Worm (Caenorhabditis elegans) whole organism, L1 larva: Measurements from ENCODE around the gene ubh-4.

ENCODE experiments used
- C16A3.4 ChIP-seq: fragments of 150-350 bp; optimal IDR thresholded peaks from 2 replicates; lab custom pipeline; 2014; ENCODE audit warnings: missing biosample characterization, missing genetic modification characterization
- F16B12.6 ChIP-seq: fragments of 150-350 bp; optimal IDR thresholded peaks from 2 replicates; lab custom pipeline; 2014; ENCODE audit warnings: missing biosample characterization, missing genetic modification characterization
- alr-1 ChIP-seq: fragments of 200-800 bp; sonication (Bioruptor generic); optimal IDR thresholded peaks from 2 replicates; lab custom pipeline; 2018; ENCODE audit warnings: borderline replicate concordance, mild to moderate bottlenecking, missing genetic modification characterization, missing compliant biosample characterization
- aly-2 ChIP-seq: fragments of 150-350 bp; optimal IDR thresholded peaks from 2 replicates; lab custom pipeline; 2014; ENCODE audit warnings: missing biosample characterization, missing genetic modification characterization
- blmp-1 ChIP-seq: fragments of 150-350 bp; optimal IDR thresholded peaks from 2 replicates; lab custom pipeline; 2014; ENCODE audit warnings: missing biosample characterization, missing genetic modification characterization
- ceh-63 ChIP-seq: fragments of 200-800 bp; sonication (Bioruptor generic); optimal IDR thresholded peaks from 2 replicates; lab custom pipeline; 2018; ENCODE audit warnings: mild to moderate bottlenecking, missing genetic modification characterization, missing compliant biosample characterization
- ceh-8 ChIP-seq: fragments of 200-800 bp; sonication (Bioruptor generic); optimal IDR thresholded peaks from 2 replicates; lab custom pipeline; 2018; ENCODE audit warnings: mild to moderate bottlenecking, missing genetic modification characterization, moderate library complexity, missing compliant biosample characterization
- ceh-82 ChIP-seq, 3 experiments: fragments of 150-350 bp in 1 of 3; sonication (generic microtip) in 2 of 3; optimal IDR thresholded peaks; 2 replicates each; lab custom pipeline; 2014 to 2017; ENCODE audit warnings: missing biosample characterization in 3 of 3, missing genetic modification characterization in 3 of 3
- efl-1 ChIP-seq, 4 experiments: fragments of 150-350 bp; optimal IDR thresholded peaks in 3 of 4; peaks in 1 of 4; 1 replicate in 1 of 4; 2 replicates in 3 of 4; lab custom pipeline; 2014; ENCODE audit warnings: missing biosample characterization in 2 of 4, missing genetic modification characterization in 2 of 4, missing genetic modification reagents in 2 of 4
- egl-13 ChIP-seq: sonication (generic microtip); optimal IDR thresholded peaks from 2 replicates; lab custom pipeline; 2016; ENCODE audit warnings: missing genotype, missing genetic modification reagents, missing genetic modification characterization, missing compliant biosample characterization
- egl-27 ChIP-seq, 2 experiments: fragments of 150-350 bp in 1 of 2; sonication (generic microtip); optimal IDR thresholded peaks; 3 replicates each; lab custom pipeline; 2017 to 2018; ENCODE audit warnings: missing biosample characterization in 2 of 2, missing genetic modification characterization in 2 of 2, missing genetic modification reagents in 2 of 2
- elt-2 ChIP-seq: sonication (generic microtip); optimal IDR thresholded peaks from 2 replicates; lab custom pipeline; 2016; ENCODE audit warnings: missing genetic modification characterization, mild to moderate bottlenecking, inconsistent platforms, missing compliant biosample characterization, missing genetic modification reagents
- elt-3 ChIP-seq, 6 experiments: fragments of 150-350 bp in 1 of 6; sonication (generic microtip); optimal IDR thresholded peaks; 2 replicates each; lab custom pipeline; 2017 to 2018; ENCODE audit warnings: missing biosample characterization in 6 of 6, missing genetic modification characterization in 6 of 6, inconsistent platforms in 1 of 6
- fkh-4 ChIP-seq: sonication (generic microtip); optimal IDR thresholded peaks from 2 replicates; lab custom pipeline; 2016; ENCODE audit warnings: missing compliant biosample characterization, missing genetic modification characterization, borderline replicate concordance
- fos-1 ChIP-seq: fragments of 150-350 bp; optimal IDR thresholded peaks from 2 replicates; lab custom pipeline; 2014; ENCODE audit warnings: missing biosample characterization, missing genetic modification characterization
- grh-1 ChIP-seq: fragments of 200-800 bp; sonication (Bioruptor generic); IDR thresholded peaks from 2 replicates; pipeline ENCODE4 v1.3.6; 2022; ENCODE audit warnings: missing genetic modification reagents, missing genetic modification characterization, missing compliant biosample characterization
- hpl-2 ChIP-seq: fragments of 150-350 bp; optimal IDR thresholded peaks from 2 replicates; lab custom pipeline; 2014; ENCODE audit warnings: missing biosample characterization, missing genetic modification reagents, missing genetic modification characterization
- irx-1 ChIP-seq: sonication (generic microtip); optimal IDR thresholded peaks from 2 replicates; lab custom pipeline; 2016; ENCODE audit warnings: missing genetic modification characterization, missing compliant biosample characterization
- jun-1 ChIP-seq: fragments of 150-350 bp; optimal IDR thresholded peaks from 2 replicates; lab custom pipeline; 2014; ENCODE audit warnings: missing biosample characterization, missing genetic modification reagents, missing genetic modification characterization
- lin-14 ChIP-seq: fragments of 200-800 bp; sonication (Bioruptor generic); optimal IDR thresholded peaks from 2 replicates; lab custom pipeline; 2018; ENCODE audit warnings: mild to moderate bottlenecking, missing genetic modification characterization, moderate library complexity, missing compliant biosample characterization
- lin-35 ChIP-seq, 2 experiments: fragments of 150-350 bp; optimal IDR thresholded peaks; 2 replicates each; lab custom pipeline; 2014; ENCODE audit warnings: missing biosample characterization in 2 of 2, missing genetic modification characterization in 2 of 2, missing genetic modification reagents in 2 of 2
- lin-39 ChIP-seq: fragments of 150-350 bp; optimal IDR thresholded peaks from 2 replicates; lab custom pipeline; 2014; ENCODE audit warnings: missing biosample characterization, missing genetic modification reagents, missing genetic modification characterization
- lsy-2 ChIP-seq, 2 experiments: fragments of 150-350 bp; optimal IDR thresholded peaks; 2 replicates each; lab custom pipeline; 2014; ENCODE audit warnings: missing biosample characterization in 2 of 2, missing genetic modification characterization in 2 of 2
- mdl-1 ChIP-seq, 2 experiments: fragments of 150-350 bp; optimal IDR thresholded peaks; 2 replicates each; lab custom pipeline; 2014 to 2017; ENCODE audit warnings: missing biosample characterization in 2 of 2, missing genetic modification characterization in 2 of 2, inconsistent platforms in 1 of 2
- mep-1 ChIP-seq: fragments of 150-350 bp; optimal IDR thresholded peaks from 2 replicates; lab custom pipeline; 2014; ENCODE audit warnings: missing biosample characterization, missing genetic modification characterization
- nhr-19 ChIP-seq: fragments of 200-800 bp; sonication (Bioruptor generic); conservative IDR thresholded peaks from 2 replicates; pipeline ENCODE4 v1.3.6; 2022; ENCODE audit warnings: missing genetic modification characterization, missing compliant biosample characterization
- nhr-20 ChIP-seq: sonication (generic microtip); optimal IDR thresholded peaks from 2 replicates; lab custom pipeline; 2016; ENCODE audit warnings: mild to moderate bottlenecking, missing genetic modification characterization, missing compliant biosample characterization
- nhr-237 ChIP-seq: fragments of 150-350 bp; optimal IDR thresholded peaks from 2 replicates; lab custom pipeline; 2014; ENCODE audit warnings: missing biosample characterization, missing genetic modification characterization
- nhr-28 ChIP-seq: fragments of 150-350 bp; optimal IDR thresholded peaks from 2 replicates; lab custom pipeline; 2014; ENCODE audit warnings: missing biosample characterization, missing genetic modification characterization
- nhr-47 ChIP-seq: sonication (generic microtip); optimal IDR thresholded peaks from 2 replicates; lab custom pipeline; 2016; ENCODE audit warnings: mild to moderate bottlenecking, missing genetic modification characterization, moderate library complexity, missing compliant biosample characterization
- nhr-71 ChIP-seq: sonication (generic microtip); optimal IDR thresholded peaks from 2 replicates; lab custom pipeline; 2016; ENCODE audit warnings: mild to moderate bottlenecking, missing genetic modification characterization, moderate library complexity, missing compliant biosample characterization
- nhr-76 ChIP-seq: sonication (generic microtip); optimal IDR thresholded peaks from 2 replicates; lab custom pipeline; 2017; ENCODE audit warnings: missing biosample characterization, missing genetic modification characterization
- nhr-77 ChIP-seq: fragments of 150-350 bp; optimal IDR thresholded peaks from 2 replicates; lab custom pipeline; 2014; ENCODE audit warnings: missing biosample characterization, missing genetic modification characterization
- nhr-85 ChIP-seq: sonication (generic microtip); peaks from one replicate; lab custom pipeline; 2016; ENCODE audit warnings: missing genetic modification characterization, inconsistent platforms, missing compliant biosample characterization
- nhr-90 ChIP-seq: sonication (generic microtip); optimal IDR thresholded peaks from 2 replicates; lab custom pipeline; 2016; ENCODE audit warnings: mild to moderate bottlenecking, missing genetic modification characterization, missing compliant biosample characterization; ENCODE audit not compliant: poor library complexity
- skn-1 ChIP-seq: fragments of 150-350 bp; optimal IDR thresholded peaks from 2 replicates; lab custom pipeline; 2014; ENCODE audit warnings: missing biosample characterization, missing genetic modification characterization
- snpc-4 ChIP-seq: fragments of 150-350 bp; optimal IDR thresholded peaks from 2 replicates; lab custom pipeline; 2014; ENCODE audit warnings: missing biosample characterization, missing genetic modification characterization
- sptf-1 ChIP-seq: fragments of 150-350 bp; optimal IDR thresholded peaks from 2 replicates; lab custom pipeline; 2014; ENCODE audit warnings: missing biosample characterization, missing genetic modification characterization
- sup-37 ChIP-seq: fragments of 200-800 bp; sonication (Bioruptor generic); optimal IDR thresholded peaks from 2 replicates; lab custom pipeline; 2018; ENCODE audit warnings: mild to moderate bottlenecking, missing genetic modification characterization, missing compliant biosample characterization
- swsn-7 ChIP-seq: sonication (generic microtip); optimal IDR thresholded peaks from 2 replicates; lab custom pipeline; 2016; ENCODE audit warnings: missing genetic modification characterization, missing compliant biosample characterization
- tbx-2 ChIP-seq: sonication (generic microtip); optimal IDR thresholded peaks from 2 replicates; lab custom pipeline; 2016; ENCODE audit warnings: missing genetic modification characterization, missing compliant biosample characterization
- unc-130 ChIP-seq: fragments of 150-350 bp; optimal IDR thresholded peaks from 2 replicates; lab custom pipeline; 2017; ENCODE audit warnings: missing biosample characterization, missing genetic modification characterization, inconsistent platforms
- unc-30 ChIP-seq: sonication (generic microtip); optimal IDR thresholded peaks from 2 replicates; lab custom pipeline; 2017; ENCODE audit warnings: missing biosample characterization, missing genetic modification characterization
- vab-15 ChIP-seq: sonication (generic microtip); optimal IDR thresholded peaks from 2 replicates; lab custom pipeline; 2017; ENCODE audit warnings: missing genotype, mild to moderate bottlenecking, missing genetic modification characterization, missing compliant biosample characterization
- xbp-1 ChIP-seq: sonication (generic microtip); optimal IDR thresholded peaks from 2 replicates; lab custom pipeline; 2016; ENCODE audit warnings: missing genetic modification characterization, missing compliant biosample characterization
- zip-4 ChIP-seq: fragments of 200-800 bp; sonication (Bioruptor generic); optimal IDR thresholded peaks from 2 replicates; lab custom pipeline; 2018; ENCODE audit warnings: mild to moderate bottlenecking, missing genetic modification characterization, moderate library complexity, missing compliant biosample characterization
- ztf-11 ChIP-seq, 2 experiments: sonication (generic microtip); optimal IDR thresholded peaks; 2 replicates each; lab custom pipeline; 2016 to 2017; ENCODE audit warnings: missing genetic modification characterization in 2 of 2, missing biosample characterization in 1 of 2, missing compliant biosample characterization in 1 of 2
- ztf-4 ChIP-seq: fragments of 150-350 bp; optimal IDR thresholded peaks from 2 replicates; lab custom pipeline; 2014; ENCODE audit warnings: missing biosample characterization, missing genetic modification characterization

ubh-4 gene

ce11 chrII:8078041-8078440 is 38.6 kb upstream of the ubh-4 start, which contains the start of gene K02C4.5:
Gene K02C4.5 (plus strand): TSS chrII:8078435.
- TF ChIP-seq elt-3 (tag; optimal IDR thresholded peaks at IDR 0.05; lab: Kevin White, UChicago) = peak in 2 of 6 experiments; percentile 50 to 62
- peak; percentile 15 for TF ChIP-seq lin-14
- TF ChIP-seq nhr-20 (tag; lab: Kevin White, UChicago) = peak; percentile 7
- TF ChIP-seq nhr-237 (tag; lab: Kevin White, UChicago) = no peak
- TF ChIP-seq alr-1 (tag; lab: Kevin White, UChicago) = no peak
- no peak for TF ChIP-seq ceh-82 (tag; optimal IDR thresholded peaks at IDR 0.05; lab: Kevin White, UChicago)
- peak; percentile 0 for TF ChIP-seq nhr-71 (tag; lab: Kevin White, UChicago)
- TF ChIP-seq blmp-1 (tag; lab: Kevin White, UChicago) = peak; percentile 89
- TF ChIP-seq elt-2 (tag; lab: Kevin White, UChicago) = peak; percentile 58
- no peak for TF ChIP-seq zip-4 (GFP tag; lab: Kevin White, UChicago)
- peak; percentile 33 for TF ChIP-seq mep-1 (tag; lab: Kevin White, UChicago)

DNA sequence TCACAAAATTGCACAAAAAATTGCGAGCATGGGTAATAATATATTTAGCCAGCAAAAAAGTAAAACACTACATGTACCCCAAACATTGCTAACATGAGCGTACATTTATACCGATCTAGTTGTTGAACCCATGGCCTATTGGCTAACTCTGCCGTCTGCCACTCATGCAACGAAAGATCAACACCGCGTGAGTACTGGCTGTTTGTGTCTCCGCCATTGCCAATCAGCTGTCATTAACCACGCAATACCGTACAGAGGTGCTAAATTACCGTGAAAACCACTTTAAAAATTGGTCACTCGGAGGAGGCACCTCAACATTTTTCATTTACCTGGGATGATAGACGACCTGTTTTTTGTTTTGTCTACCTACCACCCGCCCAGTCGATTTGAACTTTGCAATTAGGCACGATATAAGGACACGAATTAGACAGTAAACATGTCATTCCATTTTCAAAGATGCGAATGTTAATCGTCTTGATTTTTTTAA is 36.0 kb upstream of the ubh-4 start, which contains the start of gene K02C4.2:
K02C4.2 (plus strand) TSS at position 437 of the 487 bp plus-strand sequence.
- TF ChIP-seq ceh-82 (tag; optimal IDR thresholded peaks at IDR 0.05; lab: Kevin White, UChicago) (peak in 2 of 3 experiments; percentile 26 to 60), elt-2 (tag; lab: Kevin White, UChicago) (peak; percentile 59), ztf-11 (tag; optimal IDR thresholded peaks at IDR 0.05; lab: Kevin White, UChicago) (peak in 1 of 2 experiments; percentile 7), nhr-77 (tag; lab: Kevin White, UChicago) (peak; percentile 75), xbp-1 (tag; lab: Kevin White, UChicago) (peak; percentile 56), ceh-63 (GFP tag; lab: Kevin White, UChicago) (no peak), nhr-20 (tag; lab: Kevin White, UChicago) (peak; percentile 83), lin-35 (GFP tag; optimal IDR thresholded peaks at IDR 0.05; lab: Kevin White, UChicago) (peak; percentile 66 to 88), jun-1 (tag; lab: Kevin White, UChicago) (peak; percentile 60), sptf-1 (no peak), nhr-71 (tag; lab: Kevin White, UChicago) (peak; percentile 83), egl-27 (tag; optimal IDR thresholded peaks at IDR 0.05; lab: Kevin White, UChicago) (peak in 1 of 2 experiments; percentile 23), F16B12.6 (tag; lab: Kevin White, UChicago) (peak; percentile 29), nhr-47 (tag; lab: Kevin White, UChicago) (peak; percentile 75), zip-4 (GFP tag; lab: Kevin White, UChicago) (peak; percentile 60), egl-13 (no peak), swsn-7 (peak; percentile 72), mdl-1 (tag; optimal IDR thresholded peaks at IDR 0.05; lab: Kevin White, UChicago) (peak in 1 of 2 experiments; percentile 88), tbx-2 (tag; lab: Kevin White, UChicago) (peak; percentile 68), nhr-90 (tag; lab: Kevin White, UChicago) (peak; percentile 83), vab-15 (peak; percentile 83), aly-2 (tag; lab: Kevin White, UChicago) (peak; percentile 64), mep-1 (tag; lab: Kevin White, UChicago) (peak; percentile 87), ztf-4 (peak; percentile 0), nhr-76 (peak; percentile 71), blmp-1 (tag; lab: Kevin White, UChicago) (no peak), snpc-4 (tag; lab: Kevin White, UChicago) (peak; percentile 52), sup-37 (GFP tag; lab: Kevin White, UChicago) (peak; percentile 73), unc-30 (tag; lab: Kevin White, UChicago) (no peak), grh-1 (no peak), skn-1 (peak; percentile 78), nhr-28 (tag; lab: Kevin White, UChicago) (no peak), lsy-2 (tag; optimal IDR thresholded peaks at IDR 0.05; lab: Kevin White, UChicago) (peak; percentile 59 to 83), lin-39 (peak; percentile 18), irx-1 (peak; percentile 48), fos-1 (tag; lab: Kevin White, UChicago) (peak; percentile 41), nhr-85 (tag; lab: Kevin White, UChicago) (peak; percentile 84), ceh-8 (peak; percentile 52), fkh-4 (tag; lab: Kevin White, UChicago) (no peak), C16A3.4 (tag; lab: Kevin White, UChicago) (peak; percentile 88), efl-1 (optimal IDR thresholded peaks at IDR 0.05; lab: Kevin White, UChicago) (peak; percentile 66), efl-1 (GFP tag; optimal IDR thresholded peaks at IDR 0.05 in 1 of 2; lab: Kevin White, UChicago) (peak; percentile 55 to 97), nhr-19 (GFP tag; lab: Robert Waterston, UW) (peak; percentile 71), unc-130 (tag; lab: Kevin White, UChicago) (peak; percentile 89), lin-14 (peak; percentile 78), hpl-2 (GFP tag; lab: Kevin White, UChicago) (peak; percentile 56)
